Worm (Caenorhabditis elegans) whole organism, L1 larva: Measurements from ENCODE around the gene C01G12.5.

Experiments
- egl-13 ChIP-seq: sonication (generic microtip); optimal IDR thresholded peaks from 2 replicates; lab custom pipeline; 2016; ENCODE audit warnings: missing genotype, missing genetic modification reagents, missing genetic modification characterization, missing compliant biosample characterization
- fkh-8 ChIP-seq: sonication (generic microtip); optimal IDR thresholded peaks from 2 replicates; lab custom pipeline; 2016; ENCODE audit warnings: mild to moderate bottlenecking, missing genetic modification characterization, missing compliant biosample characterization
- fos-1 ChIP-seq: fragments of 150-350 bp; optimal IDR thresholded peaks from 2 replicates; lab custom pipeline; 2014; ENCODE audit warnings: missing biosample characterization, missing genetic modification characterization
- mab-9 ChIP-seq: fragments of 200-800 bp; sonication (Bioruptor generic); IDR thresholded peaks from 2 replicates; pipeline ENCODE4 v1.3.6; 2022; ENCODE audit warnings: missing genetic modification reagents, missing genetic modification characterization, missing compliant biosample characterization
- nhr-11 ChIP-seq: fragments of 150-350 bp; optimal IDR thresholded peaks from 2 replicates; lab custom pipeline; 2014; ENCODE audit warnings: missing biosample characterization, missing genetic modification characterization
- nhr-19 ChIP-seq: fragments of 200-800 bp; sonication (Bioruptor generic); conservative IDR thresholded peaks from 2 replicates; pipeline ENCODE4 v1.3.6; 2022; ENCODE audit warnings: missing genetic modification characterization, missing compliant biosample characterization
- nhr-85 ChIP-seq: sonication (generic microtip); peaks from one replicate; lab custom pipeline; 2016; ENCODE audit warnings: missing genetic modification characterization, inconsistent platforms, missing compliant biosample characterization
- unc-62 ChIP-seq: fragments of 150-350 bp; optimal IDR thresholded peaks from 2 replicates; lab custom pipeline; 2014; ENCODE audit warnings: missing biosample characterization, missing genetic modification reagents, missing genetic modification characterization
- ztf-11 ChIP-seq, 2 experiments: sonication (generic microtip); optimal IDR thresholded peaks; 2 replicates each; lab custom pipeline; 2016 to 2017; ENCODE audit warnings: missing genetic modification characterization in 2 of 2, missing biosample characterization in 1 of 2, missing compliant biosample characterization in 1 of 2
- ztf-4 ChIP-seq: fragments of 150-350 bp; optimal IDR thresholded peaks from 2 replicates; lab custom pipeline; 2014; ENCODE audit warnings: missing biosample characterization, missing genetic modification characterization

DNA sequence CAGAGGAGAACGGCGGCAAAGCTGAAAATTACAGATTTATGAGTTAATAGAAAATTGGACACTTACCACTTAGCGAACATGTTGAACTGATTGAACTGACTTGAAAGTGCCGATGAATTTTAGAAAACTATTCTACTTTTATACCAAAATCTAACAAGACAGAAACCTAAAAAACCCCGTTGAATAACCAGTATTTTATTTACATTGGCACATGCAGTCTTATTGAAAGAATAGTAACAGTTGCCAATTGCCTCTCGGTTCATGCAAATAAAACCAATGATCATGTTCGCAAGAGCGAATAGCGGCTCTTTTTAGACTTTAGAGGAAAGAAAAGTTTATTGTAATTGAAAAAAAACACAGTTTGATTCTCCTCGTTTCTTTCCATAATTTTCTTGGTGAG, 855 bp upstream of the C01G12.5 start, which contains the start of gene nspb-10:
- TF ChIP-seq nhr-19 (no peak), nhr-11 (no peak), unc-62 (GFP tag; lab: Kevin White, UChicago) (no peak), ztf-11 (tag; optimal IDR thresholded peaks at IDR 0.05; lab: Kevin White, UChicago) (no peak), mab-9 (GFP tag; lab: Robert Waterston, UW) (no peak), fos-1 (tag; lab: Kevin White, UChicago) (no peak), fkh-8 (tag; lab: Kevin White, UChicago) (no peak), ztf-4 (tag; lab: Kevin White, UChicago) (no peak), nhr-85 (tag; lab: Kevin White, UChicago) (no peak), egl-13 (tag; lab: Kevin White, UChicago) (no peak)
